Fruit fly (Drosophila melanogaster) whole organism, wandering third instar larva: ENCODE results near the gene CG11693.

Experiments
- CrebA ChIP-seq: fragments of 200-800 bp; sonication (Bioruptor generic); optimal IDR thresholded peaks from 2 replicates; lab custom pipeline; 2016; ENCODE audit warnings: missing biosample characterization, mild to moderate bottlenecking, missing genetic modification characterization, borderline replicate concordance
- Dfd ChIP-seq: fragments of >200 bp; optimal IDR thresholded peaks from 2 replicates; lab custom pipeline; 2017; ENCODE audit warnings: missing biosample characterization, missing genetic modification characterization
- Dif ChIP-seq: fragments of 200-275, 200-300 bp; sonication (Bioruptor generic); optimal IDR thresholded peaks from 2 replicates; lab custom pipeline; 2018; ENCODE audit warnings: missing biosample characterization, missing genetic modification characterization; ENCODE audit not compliant: partially characterized antibody
- GATAd ChIP-seq: sonication (Bioruptor generic); optimal IDR thresholded peaks from 2 replicates; lab custom pipeline; 2016; ENCODE audit warnings: missing biosample characterization, missing genetic modification characterization
- Hnf4 ChIP-seq: fragments of 200-800 bp; sonication (Bioruptor generic); optimal IDR thresholded peaks from 2 replicates; lab custom pipeline; 2016; ENCODE audit warnings: missing biosample characterization, mild to moderate bottlenecking, missing genetic modification characterization
- Hr78 ChIP-seq: fragments of >200 bp; optimal IDR thresholded peaks from 2 replicates; lab custom pipeline; 2017; ENCODE audit warnings: missing biosample characterization, missing genetic modification characterization
- Jra ChIP-seq: sonication (Bioruptor generic); optimal IDR thresholded peaks from 2 replicates; lab custom pipeline; 2016; ENCODE audit warnings: missing biosample characterization, missing genetic modification characterization
- Mio ChIP-seq: sonication (Bioruptor generic); optimal IDR thresholded peaks from 2 replicates; lab custom pipeline; 2016; ENCODE audit warnings: missing biosample characterization, missing genetic modification characterization
- Myc ChIP-seq: fragments of >200 bp; optimal IDR thresholded peaks from 2 replicates; lab custom pipeline; 2017
- N ChIP-seq: fragments of >200 bp; optimal IDR thresholded peaks from 2 replicates; lab custom pipeline; 2018; ENCODE audit warnings: missing biosample characterization, missing external identifiers, missing genetic modification characterization
- OdsH ChIP-seq: fragments of 200-800 bp; sonication (Bioruptor generic); optimal IDR thresholded peaks from 2 replicates; lab custom pipeline; 2016; ENCODE audit warnings: missing biosample characterization, mild to moderate bottlenecking, missing genetic modification characterization
- Rel ChIP-seq, 2 experiments: fragments of 200-800 bp; sonication (Bioruptor generic) in 1 of 2; optimal IDR thresholded peaks; 2 replicates in 1 of 2; 3 replicates in 1 of 2; lab custom pipeline; 2016 to 2019; ENCODE audit warnings: mild to moderate bottlenecking in 2 of 2, missing biosample characterization in 2 of 2, missing genetic modification characterization in 2 of 2, moderate library complexity in 1 of 2
- Sp1 ChIP-seq: fragments of 200-800 bp; sonication (Bioruptor generic); optimal IDR thresholded peaks from 3 replicates; lab custom pipeline; 2019; ENCODE audit warnings: missing biosample characterization, mild to moderate bottlenecking, missing genetic modification characterization, moderate library complexity
- Vsx2 ChIP-seq: fragments of 200-300, 225-300 bp; sonication (Bioruptor generic); optimal IDR thresholded peaks from 2 replicates; lab custom pipeline; 2018; ENCODE audit warnings: missing biosample characterization, missing genetic modification characterization; ENCODE audit not compliant: partially characterized antibody
- br ChIP-seq: fragments of 200-800 bp; sonication (Bioruptor generic); optimal IDR thresholded peaks from 2 replicates; lab custom pipeline; 2016; ENCODE audit warnings: missing biosample characterization, missing genetic modification characterization
- brk ChIP-seq: fragments of 200-800 bp; sonication (Bioruptor generic); optimal IDR thresholded peaks from 2 replicates; lab custom pipeline; 2016; ENCODE audit warnings: missing biosample characterization, mild to moderate bottlenecking, missing genetic modification characterization
- dl ChIP-seq, 2 experiments: fragments of 175-275, 200-275 bp in 1 of 2; fragments of 200-275 bp in 1 of 2; sonication (Bioruptor generic); optimal IDR thresholded peaks; lab custom pipeline; 2018; ENCODE audit warnings: mild to moderate bottlenecking in 2 of 2, missing biosample characterization in 2 of 2, missing genetic modification characterization in 2 of 2, moderate library complexity in 2 of 2; ENCODE audit not compliant: partially characterized antibody in 2 of 2, insufficient read depth in 1 of 2
- dmrt93B ChIP-seq: fragments of 200-800 bp; sonication (Bioruptor generic); optimal IDR thresholded peaks from 2 replicates; lab custom pipeline; 2018; ENCODE audit warnings: missing biosample characterization, mild to moderate bottlenecking, missing genetic modification characterization
- foxo ChIP-seq, 2 experiments: fragments of 200-800 bp; sonication (Bioruptor generic); optimal IDR thresholded peaks; 2 replicates in 1 of 2; 3 replicates in 1 of 2; lab custom pipeline; 2016 to 2017; ENCODE audit warnings: missing biosample characterization in 2 of 2, missing genetic modification characterization in 2 of 2
- fru ChIP-seq: fragments of 200-800 bp; sonication (Bioruptor generic); optimal IDR thresholded peaks from 3 replicates; lab custom pipeline; 2016; ENCODE audit warnings: missing biosample characterization, mild to moderate bottlenecking, missing genetic modification characterization
- h ChIP-seq: fragments of 200-800 bp; sonication (Bioruptor generic); optimal IDR thresholded peaks from 3 replicates; lab custom pipeline; 2016; ENCODE audit warnings: missing biosample characterization, mild to moderate bottlenecking, missing genetic modification characterization
- jim ChIP-seq: fragments of 175-275, 200-325 bp; sonication (Bioruptor generic); optimal IDR thresholded peaks from 2 replicates; lab custom pipeline; 2016; ENCODE audit warnings: missing biosample characterization, mild to moderate bottlenecking, missing genetic modification characterization
- psq ChIP-seq: fragments of 200-800 bp; sonication (Bioruptor generic); optimal IDR thresholded peaks from 3 replicates; lab custom pipeline; 2017; ENCODE audit warnings: missing biosample characterization, mild to moderate bottlenecking, missing genetic modification characterization, moderate library complexity
- sage ChIP-seq: fragments of 200-800 bp; sonication (Bioruptor generic); optimal IDR thresholded peaks from 2 replicates; lab custom pipeline; 2016; ENCODE audit warnings: missing biosample characterization, mild to moderate bottlenecking, missing genetic modification characterization
- tai ChIP-seq: sonication (Bioruptor generic); optimal IDR thresholded peaks from 2 replicates; lab custom pipeline; 2016; ENCODE audit warnings: missing biosample characterization, missing genetic modification characterization
- woc ChIP-seq: sonication (Bioruptor generic); optimal IDR thresholded peaks from 2 replicates; lab custom pipeline; 2016; ENCODE audit warnings: missing biosample characterization, mild to moderate bottlenecking, missing genetic modification characterization

CG11693 gene

DNA sequence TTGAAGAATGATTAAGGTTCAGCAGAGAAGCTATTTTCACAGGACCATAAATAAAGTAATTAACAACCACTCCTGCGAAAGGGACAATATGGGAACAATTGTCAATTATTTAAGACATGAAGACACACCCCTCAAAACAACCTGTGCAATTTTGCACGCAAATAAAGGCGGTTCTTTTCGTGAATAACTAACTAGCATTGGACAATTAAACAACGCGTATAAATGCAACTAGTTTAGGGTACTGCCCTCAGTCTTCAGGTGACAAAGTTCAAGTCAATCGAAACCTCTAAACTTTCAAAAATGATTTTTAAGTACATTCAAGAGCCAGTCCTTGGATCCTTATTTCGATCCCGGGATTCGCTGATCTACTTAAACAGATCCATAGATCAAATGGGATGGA is 10.9 kb upstream of the CG11693 start, which contains the start of gene Or85a:
Or85a (plus strand) TSS at position 301 of the 400 bp plus-strand sequence.
- TF ChIP-seq Hnf4 (GFP tag; lab: Kevin White, UChicago) (no peak), tai (GFP tag; lab: Kevin White, UChicago) (no peak), fru (GFP tag; lab: Kevin White, UChicago) (no peak), Dif (GFP tag; lab: Kevin White, UChicago) (no peak), sage (GFP tag; lab: Kevin White, UChicago) (no peak), Sp1 (GFP tag; lab: Kevin White, UChicago) (no peak), OdsH (GFP tag; lab: Kevin White, UChicago) (no peak), N (no peak), brk (GFP tag; lab: Kevin White, UChicago) (no peak), woc (no peak), Jra (GFP tag; lab: Kevin White, UChicago) (no peak)
- TF ChIP-seq, all 38 proteins: peak for 0

- TF ChIP-seq foxo (GFP tag; optimal IDR thresholded peaks at IDR 0.05; lab: Kevin White, UChicago) (peak in 1 of 2 experiments; percentile 5), Rel (GFP tag; optimal IDR thresholded peaks at IDR 0.05; lab: Kevin White, UChicago) (no peak), Rel (tag; optimal IDR thresholded peaks at IDR 0.05; lab: Kevin White, UChicago) (peak; percentile 57), woc (no peak)
- TF ChIP-seq, all 38 proteins: peak for 2
Observed at dm6 chr3R:8317709-8318335, 7.2 kb upstream of the CG11693 start.

dm6 chr3R:8317215-8317614 is 6.6 kb upstream of the CG11693 start, which contains the start of gene Ctr1B:
Ctr1B (plus strand) TSS chr3R:8317612.
- TF ChIP-seq dl (GFP tag; optimal IDR thresholded peaks at IDR 0.05; lab: Kevin White, UChicago; ENCODE audit: insufficient read depth in 1 of 2, partially characterized antibody in 2 of 2) (peak in 1 of 2 experiments; percentile 9), Dif (GFP tag; lab: Kevin White, UChicago) (peak; percentile 13), fru (GFP tag; lab: Kevin White, UChicago) (no peak), brk (GFP tag; lab: Kevin White, UChicago) (no peak), woc (no peak), Vsx2 (GFP tag; lab: Kevin White, UChicago) (peak; percentile 47)
- TF ChIP-seq, all 38 proteins: peak for 3

dm6 chr3R:8316344-8317105 is 5.9 kb upstream of the CG11693 start, which contains the start of gene Coq2:
Coq2 (minus strand) TSS chr3R:8316543.
- TF ChIP-seq jim (GFP tag; lab: Kevin White, UChicago) (no peak), sage (GFP tag; lab: Kevin White, UChicago) (no peak), OdsH (GFP tag; lab: Kevin White, UChicago) (no peak), brk (GFP tag; lab: Kevin White, UChicago) (no peak), Dif (GFP tag; lab: Kevin White, UChicago) (peak; percentile 100), GATAd (GFP tag; lab: Kevin White, UChicago) (no peak), h (GFP tag; lab: Kevin White, UChicago) (no peak), dl (GFP tag; optimal IDR thresholded peaks at IDR 0.05; lab: Kevin White, UChicago; ENCODE audit: insufficient read depth in 1 of 2, partially characterized antibody in 2 of 2) (peak; percentile 100), dmrt93B (GFP tag; lab: Kevin White, UChicago) (no peak), Mio (no peak), psq (GFP tag; lab: Kevin White, UChicago) (no peak), Myc (lab: Kevin White, UChicago) (peak; percentile 28), fru (GFP tag; lab: Kevin White, UChicago) (no peak), tai (GFP tag; lab: Kevin White, UChicago) (no peak), br (no peak), Dfd (GFP tag; lab: Kevin White, UChicago) (no peak), Hr78 (GFP tag; lab: Kevin White, UChicago) (no peak), Vsx2 (GFP tag; lab: Kevin White, UChicago) (peak; percentile 100), N (no peak), CrebA (GFP tag; lab: Kevin White, UChicago) (no peak)

- TF ChIP-seq foxo (GFP tag; optimal IDR thresholded peaks at IDR 0.05; lab: Kevin White, UChicago) (no peak), Rel (GFP tag; optimal IDR thresholded peaks at IDR 0.05; lab: Kevin White, UChicago) (no peak), Rel (tag; optimal IDR thresholded peaks at IDR 0.05; lab: Kevin White, UChicago) (no peak)
Observed at dm6 chr3R:8313038-8313437, 2.5 kb upstream of the CG11693 start, which contains the start of gene CG7483. CG7483 (plus strand) TSS chr3R:8313208.
